Fruit fly (Drosophila melanogaster) whole organism, adult: ENCODE measurements around the gene Gyc89Db.
A peak's percentile ranks its signal among the peaks of the same experiment; 100 is the strongest.

Experiments
- CG14711 ChIP-seq: fragments of 200-800 bp; sonication (Bioruptor generic); optimal IDR thresholded peaks from 2 replicates; lab custom pipeline; 2018; ENCODE audit warnings: missing biosample characterization, mild to moderate bottlenecking, missing genetic modification characterization, moderate library complexity
- CG7101 ChIP-seq: fragments of 200-800 bp; sonication (Bioruptor generic); optimal IDR thresholded peaks from 2 replicates; lab custom pipeline; 2018; ENCODE audit warnings: missing biosample characterization, mild to moderate bottlenecking, missing genetic modification characterization, moderate library complexity
- kay ChIP-seq: fragments of 200-800 bp; sonication (Bioruptor generic); peaks from one replicate; lab custom pipeline; 2016; ENCODE audit warnings: missing biosample characterization, missing genetic modification characterization, borderline replicate concordance

dm6 chr3R:16441367-16441923 lies 35.5 kb upstream of the Gyc89Db start, which contains the start of gene ema:
- peak; percentile 17 for TF ChIP-seq CG7101 (tag; lab: Kevin White, UChicago)
- peak; percentile 52 for TF ChIP-seq CG14711
- TF ChIP-seq kay = no peak
